Fruit fly (Drosophila melanogaster) whole organism, pupa: ENCODE measurements around the gene Cht7.

ENCODE experiments used
- CG14655 ChIP-seq: fragments of 200-800 bp; sonication (Bioruptor generic); optimal IDR thresholded peaks from 3 replicates; lab custom pipeline; 2017; ENCODE audit warnings: mild to moderate bottlenecking, missing biosample characterization, missing genetic modification reagents, missing genetic modification characterization
- CG8159 ChIP-seq: fragments of 200-800 bp; sonication (Bioruptor generic); optimal IDR thresholded peaks from 3 replicates; lab custom pipeline; 2018; ENCODE audit warnings: missing biosample characterization, mild to moderate bottlenecking, missing genetic modification characterization, moderate library complexity
- EcR ChIP-seq: fragments of 200-800 bp; sonication (Bioruptor generic); optimal IDR thresholded peaks from 3 replicates; lab custom pipeline; 2019; ENCODE audit warnings: missing biosample characterization, missing genetic modification characterization, mild to moderate bottlenecking, moderate library complexity, missing genetic modification reagents
- Ets98B ChIP-seq: fragments of 200-800 bp; sonication (Bioruptor generic); IDR thresholded peaks from 2 replicates; pipeline ENCODE4 v1.3.6; 2022; ENCODE audit warnings: missing biosample characterization, missing genetic modification characterization
- Pif1A ChIP-seq: fragments of 200-800 bp; sonication (Bioruptor generic); optimal IDR thresholded peaks from 3 replicates; lab custom pipeline; 2016; ENCODE audit warnings: missing biosample characterization, missing genetic modification characterization
- rn ChIP-seq: fragments of 200-800 bp; sonication (Bioruptor generic); IDR thresholded peaks from 2 replicates; pipeline ENCODE4 v1.3.6; 2022; ENCODE audit warnings: missing biosample characterization, missing genetic modification characterization

DNA sequence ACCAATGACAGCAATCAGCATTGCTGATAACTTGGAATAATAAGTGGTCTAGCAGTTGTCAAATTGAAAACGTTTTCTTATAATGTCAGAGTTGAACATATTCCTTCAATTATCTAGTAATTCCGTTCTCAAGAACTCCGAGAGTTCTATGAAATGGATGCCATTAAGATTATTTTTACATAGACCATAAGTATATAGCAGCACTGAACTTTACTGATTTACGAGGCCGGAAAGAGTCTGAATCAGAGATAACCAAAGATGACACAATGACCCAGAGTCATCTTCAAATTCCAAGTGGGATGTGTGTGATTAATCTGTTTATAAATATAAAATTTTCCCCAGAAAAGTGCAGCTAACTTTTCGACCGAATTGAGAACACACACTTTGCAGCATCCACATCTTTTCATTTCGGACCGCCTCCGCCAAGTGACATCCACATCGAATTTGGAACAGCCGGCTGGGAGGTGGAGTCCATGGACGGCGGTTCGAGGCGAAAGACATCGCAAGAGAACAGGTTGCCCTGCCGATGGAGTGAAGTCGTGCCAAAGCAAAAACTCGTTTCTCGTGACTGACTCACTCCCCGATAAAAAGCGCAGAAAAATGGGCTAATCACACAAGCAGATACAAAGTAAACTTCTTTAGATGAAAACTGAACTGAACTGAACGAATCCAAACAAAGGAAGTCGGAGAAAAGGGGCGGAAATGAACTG is 18.3 kb upstream of the Cht7 start:
- TF ChIP-seq CG8159 (no peak), CG14655 (no peak), EcR (GFP tag; lab: Kevin White, UChicago) (peak; percentile 65), rn (GFP tag; lab: Robert Waterston, UW) (no peak), Pif1A (GFP tag; lab: Kevin White, UChicago) (no peak), Ets98B (GFP tag; lab: Robert Waterston, UW) (no peak)
